Worm (Caenorhabditis elegans) whole organism, L1 larva: ENCODE results near the gene irld-66.
A peak's percentile ranks its signal among the peaks of the same experiment; 100 is the strongest.

Experiments used
- aly-2 ChIP-seq: fragments of 150-350 bp; optimal IDR thresholded peaks from 2 replicates; lab custom pipeline; 2014; ENCODE audit warnings: missing biosample characterization, missing genetic modification characterization
- ama-1 ChIP-seq: fragments of 150-350 bp; optimal IDR thresholded peaks from 2 replicates; lab custom pipeline; 2014
- blmp-1 ChIP-seq: fragments of 150-350 bp; optimal IDR thresholded peaks from 2 replicates; lab custom pipeline; 2014; ENCODE audit warnings: missing biosample characterization, missing genetic modification characterization
- ceh-82 ChIP-seq, 3 experiments: fragments of 150-350 bp in 1 of 3; sonication (generic microtip) in 2 of 3; optimal IDR thresholded peaks; 2 replicates each; lab custom pipeline; 2014 to 2017; ENCODE audit warnings: missing biosample characterization in 3 of 3, missing genetic modification characterization in 3 of 3
- ceh-88 ChIP-seq: fragments of 200-800 bp; sonication (Bioruptor generic); IDR thresholded peaks from 2 replicates; pipeline ENCODE4 v1.3.6; 2022; ENCODE audit warnings: missing genetic modification characterization, missing compliant biosample characterization
- efl-1 ChIP-seq, 4 experiments: fragments of 150-350 bp; optimal IDR thresholded peaks in 3 of 4; peaks in 1 of 4; 1 replicate in 1 of 4; 2 replicates in 3 of 4; lab custom pipeline; 2014; ENCODE audit warnings: missing biosample characterization in 2 of 4, missing genetic modification characterization in 2 of 4, missing genetic modification reagents in 2 of 4
- egl-13 ChIP-seq: sonication (generic microtip); optimal IDR thresholded peaks from 2 replicates; lab custom pipeline; 2016; ENCODE audit warnings: missing genotype, missing genetic modification reagents, missing genetic modification characterization, missing compliant biosample characterization
- egl-27 ChIP-seq, 2 experiments: fragments of 150-350 bp in 1 of 2; sonication (generic microtip); optimal IDR thresholded peaks; 3 replicates each; lab custom pipeline; 2017 to 2018; ENCODE audit warnings: missing biosample characterization in 2 of 2, missing genetic modification characterization in 2 of 2, missing genetic modification reagents in 2 of 2
- elt-2 ChIP-seq: sonication (generic microtip); optimal IDR thresholded peaks from 2 replicates; lab custom pipeline; 2016; ENCODE audit warnings: missing genetic modification characterization, mild to moderate bottlenecking, inconsistent platforms, missing compliant biosample characterization, missing genetic modification reagents
- elt-3 ChIP-seq, 6 experiments: fragments of 150-350 bp in 1 of 6; sonication (generic microtip); optimal IDR thresholded peaks; 2 replicates each; lab custom pipeline; 2017 to 2018; ENCODE audit warnings: missing biosample characterization in 6 of 6, missing genetic modification characterization in 6 of 6, inconsistent platforms in 1 of 6
- fkh-4 ChIP-seq: sonication (generic microtip); optimal IDR thresholded peaks from 2 replicates; lab custom pipeline; 2016; ENCODE audit warnings: missing compliant biosample characterization, missing genetic modification characterization, borderline replicate concordance
- fkh-8 ChIP-seq: sonication (generic microtip); optimal IDR thresholded peaks from 2 replicates; lab custom pipeline; 2016; ENCODE audit warnings: mild to moderate bottlenecking, missing genetic modification characterization, missing compliant biosample characterization
- grh-1 ChIP-seq: fragments of 200-800 bp; sonication (Bioruptor generic); IDR thresholded peaks from 2 replicates; pipeline ENCODE4 v1.3.6; 2022; ENCODE audit warnings: missing genetic modification reagents, missing genetic modification characterization, missing compliant biosample characterization
- hlh-17 ChIP-seq: fragments of 200-800 bp; sonication (Bioruptor generic); optimal IDR thresholded peaks from 2 replicates; lab custom pipeline; 2018; ENCODE audit warnings: missing genetic modification characterization, mild to moderate bottlenecking, missing compliant biosample characterization, moderate library complexity, borderline replicate concordance
- hlh-4 ChIP-seq: sonication (generic microtip); optimal IDR thresholded peaks from 2 replicates; lab custom pipeline; 2016; ENCODE audit warnings: mild to moderate bottlenecking, missing genetic modification characterization, missing compliant biosample characterization
- irx-1 ChIP-seq: sonication (generic microtip); optimal IDR thresholded peaks from 2 replicates; lab custom pipeline; 2016; ENCODE audit warnings: missing genetic modification characterization, missing compliant biosample characterization
- isw-1 ChIP-seq: fragments of 200-800 bp; sonication (Bioruptor generic); IDR thresholded peaks from 2 replicates; pipeline ENCODE4 v1.3.6; 2022; ENCODE audit warnings: missing genetic modification characterization, missing compliant biosample characterization
- jun-1 ChIP-seq: fragments of 150-350 bp; optimal IDR thresholded peaks from 2 replicates; lab custom pipeline; 2014; ENCODE audit warnings: missing biosample characterization, missing genetic modification reagents, missing genetic modification characterization
- lin-14 ChIP-seq: fragments of 200-800 bp; sonication (Bioruptor generic); optimal IDR thresholded peaks from 2 replicates; lab custom pipeline; 2018; ENCODE audit warnings: mild to moderate bottlenecking, missing genetic modification characterization, moderate library complexity, missing compliant biosample characterization
- lin-35 ChIP-seq, 2 experiments: fragments of 150-350 bp; optimal IDR thresholded peaks; 2 replicates each; lab custom pipeline; 2014; ENCODE audit warnings: missing biosample characterization in 2 of 2, missing genetic modification characterization in 2 of 2, missing genetic modification reagents in 2 of 2
- lsy-2 ChIP-seq, 2 experiments: fragments of 150-350 bp; optimal IDR thresholded peaks; 2 replicates each; lab custom pipeline; 2014; ENCODE audit warnings: missing biosample characterization in 2 of 2, missing genetic modification characterization in 2 of 2
- mdl-1 ChIP-seq, 2 experiments: fragments of 150-350 bp; optimal IDR thresholded peaks; 2 replicates each; lab custom pipeline; 2014 to 2017; ENCODE audit warnings: missing biosample characterization in 2 of 2, missing genetic modification characterization in 2 of 2, inconsistent platforms in 1 of 2
- mef-2 ChIP-seq: fragments of 150-350 bp; optimal IDR thresholded peaks from 2 replicates; lab custom pipeline; 2014; ENCODE audit warnings: missing biosample characterization, missing genetic modification characterization
- mep-1 ChIP-seq: fragments of 150-350 bp; optimal IDR thresholded peaks from 2 replicates; lab custom pipeline; 2014; ENCODE audit warnings: missing biosample characterization, missing genetic modification characterization
- nhr-20 ChIP-seq: sonication (generic microtip); optimal IDR thresholded peaks from 2 replicates; lab custom pipeline; 2016; ENCODE audit warnings: mild to moderate bottlenecking, missing genetic modification characterization, missing compliant biosample characterization
- nhr-28 ChIP-seq: fragments of 150-350 bp; optimal IDR thresholded peaks from 2 replicates; lab custom pipeline; 2014; ENCODE audit warnings: missing biosample characterization, missing genetic modification characterization
- nhr-47 ChIP-seq: sonication (generic microtip); optimal IDR thresholded peaks from 2 replicates; lab custom pipeline; 2016; ENCODE audit warnings: mild to moderate bottlenecking, missing genetic modification characterization, moderate library complexity, missing compliant biosample characterization
- nhr-71 ChIP-seq: sonication (generic microtip); optimal IDR thresholded peaks from 2 replicates; lab custom pipeline; 2016; ENCODE audit warnings: mild to moderate bottlenecking, missing genetic modification characterization, moderate library complexity, missing compliant biosample characterization
- nhr-84 ChIP-seq: sonication (generic microtip); optimal IDR thresholded peaks from 2 replicates; lab custom pipeline; 2017; ENCODE audit warnings: missing biosample characterization, missing genetic modification characterization
- nhr-85 ChIP-seq: sonication (generic microtip); peaks from one replicate; lab custom pipeline; 2016; ENCODE audit warnings: missing genetic modification characterization, inconsistent platforms, missing compliant biosample characterization
- pag-3 ChIP-seq: sonication (generic microtip); optimal IDR thresholded peaks from 2 replicates; lab custom pipeline; 2017; ENCODE audit warnings: missing genetic modification characterization, mild to moderate bottlenecking, missing compliant biosample characterization, antibody characterized with exemption, borderline replicate concordance; ENCODE audit not compliant: insufficient read depth
- pqm-1 ChIP-seq: sonication (generic microtip); optimal IDR thresholded peaks from 3 replicates; lab custom pipeline; 2017; ENCODE audit warnings: missing biosample characterization, missing genetic modification characterization
- skn-1 ChIP-seq: fragments of 150-350 bp; optimal IDR thresholded peaks from 2 replicates; lab custom pipeline; 2014; ENCODE audit warnings: missing biosample characterization, missing genetic modification characterization
- snu-23 ChIP-seq: sonication (generic microtip); optimal IDR thresholded peaks from 2 replicates; lab custom pipeline; 2016; ENCODE audit warnings: missing genetic modification characterization, missing compliant biosample characterization
- sox-4 ChIP-seq: sonication (generic microtip); optimal IDR thresholded peaks from 2 replicates; lab custom pipeline; 2016; ENCODE audit warnings: missing genetic modification characterization, missing compliant biosample characterization
- swsn-7 ChIP-seq: sonication (generic microtip); optimal IDR thresholded peaks from 2 replicates; lab custom pipeline; 2016; ENCODE audit warnings: missing genetic modification characterization, missing compliant biosample characterization
- tbx-2 ChIP-seq: sonication (generic microtip); optimal IDR thresholded peaks from 2 replicates; lab custom pipeline; 2016; ENCODE audit warnings: missing genetic modification characterization, missing compliant biosample characterization
- tlp-1 ChIP-seq: fragments of 150-350 bp; optimal IDR thresholded peaks from 2 replicates; lab custom pipeline; 2014; ENCODE audit warnings: missing biosample characterization, missing genetic modification characterization
- unc-86 ChIP-seq: sonication (generic microtip); optimal IDR thresholded peaks from 2 replicates; lab custom pipeline; 2016; ENCODE audit warnings: missing genetic modification characterization, missing compliant biosample characterization
- unc-98 ChIP-seq: fragments of 200-800 bp; sonication (Bioruptor generic); IDR thresholded peaks from 2 replicates; pipeline ENCODE4 v1.3.6; 2022; ENCODE audit warnings: missing genetic modification characterization, missing compliant biosample characterization
- xbp-1 ChIP-seq: sonication (generic microtip); optimal IDR thresholded peaks from 2 replicates; lab custom pipeline; 2016; ENCODE audit warnings: missing genetic modification characterization, missing compliant biosample characterization
- ztf-4 ChIP-seq: fragments of 150-350 bp; optimal IDR thresholded peaks from 2 replicates; lab custom pipeline; 2014; ENCODE audit warnings: missing biosample characterization, missing genetic modification characterization

The irld-66 gene

DNA sequence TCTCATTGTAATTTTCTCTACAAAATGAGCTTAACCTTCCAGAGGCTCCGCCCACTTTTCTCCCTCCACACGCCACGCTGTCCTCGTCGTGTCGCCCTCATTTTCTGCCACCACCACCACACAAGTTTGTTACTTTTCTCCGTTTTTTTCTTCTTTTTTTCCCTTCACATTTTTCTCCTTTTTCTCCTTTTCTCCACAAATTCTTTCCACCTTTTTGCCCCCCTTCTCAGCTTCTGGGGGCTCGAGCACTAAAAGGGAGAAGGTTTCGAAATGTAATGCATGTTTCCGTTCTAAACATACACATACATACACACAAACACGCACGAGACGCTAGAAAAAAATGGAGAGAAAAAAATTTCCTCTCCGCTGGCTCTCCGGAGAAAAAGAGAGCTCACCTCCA, 36.0 kb upstream of the irld-66 start, which contains the start of gene nhr-88:
nhr-88 (plus strand) TSS at position 43 of the 400 bp plus-strand sequence.
- TF ChIP-seq jun-1 (tag; lab: Kevin White, UChicago) (no peak), sox-4 (tag; lab: Kevin White, UChicago) (no peak), ceh-88 (GFP tag; lab: Robert Waterston, UW) (no peak), snu-23 (peak; percentile 23), nhr-47 (tag; lab: Kevin White, UChicago) (peak; percentile 36), ceh-82 (tag; optimal IDR thresholded peaks at IDR 0.05; lab: Kevin White, UChicago) (peak in 1 of 3 experiments; percentile 48), egl-27 (tag; optimal IDR thresholded peaks at IDR 0.05; lab: Kevin White, UChicago) (no peak), ztf-4 (tag; lab: Kevin White, UChicago) (no peak), nhr-71 (tag; lab: Kevin White, UChicago) (peak; percentile 41), ama-1 (lab: Kevin White, UChicago) (no peak), lin-35 (GFP tag; optimal IDR thresholded peaks at IDR 0.05; lab: Kevin White, UChicago) (no peak), swsn-7 (peak; percentile 9), aly-2 (tag; lab: Kevin White, UChicago) (no peak), unc-86 (tag; lab: Kevin White, UChicago) (peak; percentile 32), xbp-1 (tag; lab: Kevin White, UChicago) (peak; percentile 12), fkh-8 (tag; lab: Kevin White, UChicago) (peak; percentile 60), egl-13 (peak; percentile 38), mdl-1 (tag; optimal IDR thresholded peaks at IDR 0.05; lab: Kevin White, UChicago) (no peak), fkh-4 (tag; lab: Kevin White, UChicago) (no peak), hlh-4 (tag; lab: Kevin White, UChicago) (no peak), lin-14 (GFP tag; lab: Kevin White, UChicago) (peak; percentile 79), mef-2 (tag; lab: Kevin White, UChicago) (no peak), tbx-2 (peak; percentile 20), nhr-84 (tag; lab: Kevin White, UChicago) (no peak), isw-1 (peak; percentile 23; the same call in 1 of the 2 replicates), lsy-2 (tag; optimal IDR thresholded peaks at IDR 0.05; lab: Kevin White, UChicago) (peak in 1 of 2 experiments; percentile 42), efl-1 (optimal IDR thresholded peaks at IDR 0.05; lab: Kevin White, UChicago) (peak in 1 of 2 experiments; percentile 10), efl-1 (GFP tag; optimal IDR thresholded peaks at IDR 0.05 in 1 of 2; lab: Kevin White, UChicago) (peak in 1 of 2 experiments; percentile 54), nhr-85 (tag; lab: Kevin White, UChicago) (no peak)

DNA sequence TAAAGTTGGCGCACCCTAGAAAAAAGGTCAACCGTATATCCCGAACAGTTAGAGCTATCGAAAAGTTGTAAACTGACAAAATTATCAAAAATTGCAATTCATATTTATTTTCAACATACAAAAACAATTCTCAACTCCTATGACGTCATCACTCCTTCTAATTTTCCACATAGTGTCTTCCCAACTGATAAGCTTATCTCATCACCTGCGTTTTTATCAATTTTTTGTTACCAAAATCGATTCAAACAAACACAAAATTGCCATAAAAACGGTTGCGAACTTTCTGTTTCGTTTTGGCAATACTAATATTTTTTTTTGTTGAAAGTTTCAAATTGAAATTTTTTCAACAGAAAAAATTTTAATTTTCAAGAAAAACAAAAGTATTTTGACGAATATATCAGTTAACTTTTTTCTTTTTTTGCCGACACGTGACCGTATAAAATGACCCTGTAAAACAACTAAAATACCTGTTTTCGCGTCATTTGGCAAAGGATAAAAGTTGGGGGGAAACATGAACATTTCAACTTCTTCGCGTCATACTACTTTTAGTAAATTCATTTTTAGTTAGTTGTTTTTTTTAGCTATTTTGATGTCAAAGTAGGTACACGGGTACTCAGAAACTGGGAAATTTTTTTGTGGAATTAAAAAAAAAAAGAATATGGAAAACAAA, 35.0 kb upstream of the irld-66 start:
- TF ChIP-seq hlh-17 (GFP tag; lab: Kevin White, UChicago), result no peak
- TF ChIP-seq pqm-1 (tag; lab: Kevin White, UChicago), result peak; percentile 14
- peak in 1 of 2 experiments; percentile 38 for TF ChIP-seq lin-35 (GFP tag; optimal IDR thresholded peaks at IDR 0.05; lab: Kevin White, UChicago)
- peak; percentile 48 for TF ChIP-seq lin-14 (GFP tag; lab: Kevin White, UChicago)
- peak in 1 of 2 experiments; percentile 8 for TF ChIP-seq efl-1 (optimal IDR thresholded peaks at IDR 0.05; lab: Kevin White, UChicago)
- TF ChIP-seq efl-1 (GFP tag; optimal IDR thresholded peaks at IDR 0.05 in 1 of 2; lab: Kevin White, UChicago), result peak in 1 of 2 experiments; percentile 1
- peak; percentile 14 for TF ChIP-seq mep-1
- no peak for TF ChIP-seq unc-98
- TF ChIP-seq nhr-28 (tag; lab: Kevin White, UChicago), result no peak
- TF ChIP-seq tlp-1 (tag; lab: Kevin White, UChicago), result peak; percentile 51
- no peak for TF ChIP-seq irx-1
- no peak for TF ChIP-seq aly-2 (tag; lab: Kevin White, UChicago)
- peak; percentile 87 for TF ChIP-seq nhr-85 (tag; lab: Kevin White, UChicago)
- peak in 2 of 6 experiments; percentile 25 to 42 for TF ChIP-seq elt-3 (tag; optimal IDR thresholded peaks at IDR 0.05; lab: Kevin White, UChicago)
- TF ChIP-seq skn-1 (tag; lab: Kevin White, UChicago), result peak; percentile 30
- TF ChIP-seq nhr-20, result peak; percentile 14
- peak; percentile 91 for TF ChIP-seq elt-2 (tag; lab: Kevin White, UChicago)
- no peak for TF ChIP-seq jun-1 (tag; lab: Kevin White, UChicago)
- TF ChIP-seq grh-1 (GFP tag; lab: Robert Waterston, UW), result peak; percentile 83
- TF ChIP-seq blmp-1 (tag; lab: Kevin White, UChicago), result peak; percentile 49
- no peak for TF ChIP-seq pag-3 (tag; lab: Kevin White, UChicago)
- TF ChIP-seq mdl-1 (tag; optimal IDR thresholded peaks at IDR 0.05; lab: Kevin White, UChicago), result peak in 1 of 2 experiments; percentile 23
- TF ChIP-seq lsy-2 (tag; optimal IDR thresholded peaks at IDR 0.05; lab: Kevin White, UChicago), result peak in 1 of 2 experiments; percentile 16
- peak; percentile 43 for TF ChIP-seq snu-23
